Worm (Caenorhabditis elegans): ENCODE results near the gene ooc-3.

DNA sequence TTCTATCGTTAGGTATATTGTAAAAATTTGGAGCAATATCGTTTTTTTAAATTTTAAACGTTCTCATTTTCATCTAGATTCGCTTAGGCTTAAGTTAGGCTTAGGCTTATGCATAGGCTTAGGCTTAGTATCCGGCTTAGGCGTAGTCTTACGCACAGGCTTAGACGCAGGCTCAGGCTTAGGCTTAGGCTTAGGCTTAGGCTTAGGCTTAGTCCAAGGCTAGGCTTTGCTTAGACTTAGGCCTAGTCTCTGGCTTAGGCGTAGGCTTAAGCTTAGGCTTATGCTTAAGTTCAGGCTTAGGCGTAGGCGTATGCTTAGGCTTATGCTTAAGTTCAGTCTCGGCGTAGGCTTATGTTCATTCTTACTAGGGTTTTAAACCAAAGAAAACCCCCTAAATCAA lies 8.6 kb upstream of the ooc-3 start:
- no peak for TF ChIP-seq nhr-237 (tag; optimal IDR thresholded peaks at IDR 0.05)
- TF ChIP-seq fos-1 (tag; optimal IDR thresholded peaks at IDR 0.05): no peak
- no peak for TF ChIP-seq nhr-28 (tag; optimal IDR thresholded peaks at IDR 0.05)
- no peak for TF ChIP-seq ama-1 (optimal IDR thresholded peaks at IDR 0.05)
- TF ChIP-seq mdl-1 (tag; optimal IDR thresholded peaks at IDR 0.05): no peak
- TF ChIP-seq ZK546.5 (tag; optimal IDR thresholded peaks at IDR 0.05): no peak
- no peak for TF ChIP-seq mep-1 (tag; optimal IDR thresholded peaks at IDR 0.05)
- TF ChIP-seq mxl-3 (GFP tag; optimal IDR thresholded peaks at IDR 0.05): no peak
- TF ChIP-seq nhr-6 (tag; optimal IDR thresholded peaks at IDR 0.05): no peak

All from whole organism, L4 larva.